Worm (Caenorhabditis elegans): Measurements from ENCODE around the gene kdin-1.
A peak's percentile ranks its signal among the peaks of the same experiment; 100 is the strongest.

The kdin-1 gene

ce11 chrIV:11092502-11093080 lies 54.1 kb downstream of the kdin-1 start, which contains the start of gene bcc-1:
bcc-1 (minus strand) TSS chrIV:11092552.
- no peak for TF ChIP-seq nhr-76 (tag; optimal IDR thresholded peaks at IDR 0.05)
- no peak for TF ChIP-seq elt-1 (tag; optimal IDR thresholded peaks at IDR 0.05; ENCODE audit: borderline replicate concordance, insufficient read depth)
- TF ChIP-seq elt-3 (tag; optimal IDR thresholded peaks at IDR 0.05): no peak
- TF ChIP-seq lin-32 (GFP tag; optimal IDR thresholded peaks at IDR 0.05): no peak
- no peak for TF ChIP-seq sptf-1 (tag; optimal IDR thresholded peaks at IDR 0.05)
- TF ChIP-seq ceh-83 (GFP tag; optimal IDR thresholded peaks at IDR 0.05): no peak
- TF ChIP-seq sem-2 (GFP tag; optimal IDR thresholded peaks at IDR 0.05): no peak
- no peak for TF ChIP-seq bed-3 (GFP tag; optimal IDR thresholded peaks at IDR 0.05)
- no peak for TF ChIP-seq zip-8 (tag; optimal IDR thresholded peaks at IDR 0.05)

- TF ChIP-seq nhr-76 (tag; optimal IDR thresholded peaks at IDR 0.05) (no peak), drap-1 (GFP tag; optimal IDR thresholded peaks at IDR 0.05) (no peak), ztf-11 (tag; optimal IDR thresholded peaks at IDR 0.05) (no peak), ceh-39 (tag; optimal IDR thresholded peaks at IDR 0.05) (no peak), lin-13 (tag; optimal IDR thresholded peaks at IDR 0.05) (no peak), mls-2 (tag; optimal IDR thresholded peaks at IDR 0.05) (no peak)
Observed at ce11 chrIV:11094052-11094451, 55.6 kb downstream of the kdin-1 start.

ce11 chrIV:11094974-11095373 lies 56.5 kb downstream of the kdin-1 start, which contains the start of gene M7.8:
M7.8 (minus strand) TSS chrIV:11095085.
- no peak for TF ChIP-seq nhr-237 (tag; optimal IDR thresholded peaks at IDR 0.05)
- no peak for TF ChIP-seq lin-32 (GFP tag; optimal IDR thresholded peaks at IDR 0.05)
- no peak for TF ChIP-seq cnd-1 (tag; optimal IDR thresholded peaks at IDR 0.05)
- no peak for TF ChIP-seq flh-1 (GFP tag; optimal IDR thresholded peaks at IDR 0.05)
- peak; percentile 32 for TF ChIP-seq unc-62 (GFP tag; optimal IDR thresholded peaks at IDR 0.05)
- peak; percentile 53 for TF ChIP-seq ces-1 (GFP tag; optimal IDR thresholded peaks at IDR 0.05)
- no peak for TF ChIP-seq lsy-2 (tag; optimal IDR thresholded peaks at IDR 0.05)
- TF ChIP-seq ceh-39 (tag; optimal IDR thresholded peaks at IDR 0.05): no peak
- TF ChIP-seq pha-4 (tag; optimal IDR thresholded peaks at IDR 0.05): no peak
